Fruit fly (Drosophila melanogaster): Measurements from ENCODE around the gene CG13725.
A peak's percentile ranks its signal among the peaks of the same experiment; 100 is the strongest.

The CG13725 gene

DNA sequence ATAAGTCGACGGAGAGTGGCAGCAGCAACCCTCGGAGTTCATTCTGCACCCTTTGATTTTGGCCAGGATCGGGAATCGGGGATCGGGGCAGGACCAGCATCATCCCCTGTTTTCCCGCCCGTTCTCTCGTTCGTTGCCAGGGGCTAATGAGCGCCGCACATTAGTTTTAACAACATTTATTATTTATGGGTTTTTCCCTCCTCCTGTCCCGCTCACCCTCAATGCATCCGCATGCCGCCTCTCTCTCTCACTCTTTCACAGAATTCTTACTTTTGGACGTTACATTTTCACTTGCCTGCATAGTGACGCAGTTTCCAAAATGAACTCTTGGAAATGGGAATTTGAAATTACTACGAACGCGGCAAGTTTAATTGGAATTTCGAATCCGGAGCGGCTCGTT lies 41.6 kb upstream of the CG13725 start (continued):
- TF ChIP-seq nerfin-1 (tag; optimal IDR thresholded peaks at IDR 0.05), result peak; percentile 89
- TF ChIP-seq nom (GFP tag; optimal IDR thresholded peaks at IDR 0.05), result no peak
- no peak for TF ChIP-seq TFAM (GFP tag; optimal IDR thresholded peaks at IDR 0.05)
- TF ChIP-seq CG12769 (tag; optimal IDR thresholded peaks at IDR 0.05), result no peak
- TF ChIP-seq CG7928 (GFP tag; optimal IDR thresholded peaks at IDR 0.05), result no peak
- TF ChIP-seq chm (GFP tag; IDR thresholded peaks at IDR 0.05), result no peak
- TF ChIP-seq bigmax (GFP tag; optimal IDR thresholded peaks at IDR 0.05), result no peak
- TF ChIP-seq Spps (tag; optimal IDR thresholded peaks at IDR 0.05), result no peak
- TF ChIP-seq disco-r (GFP tag; optimal IDR thresholded peaks at IDR 0.05), result no peak
- TF ChIP-seq Awh (GFP tag; IDR thresholded peaks at IDR 0.05), result peak; percentile 72; the same call in 1 of the 2 replicates
- peak; percentile 51 for TF ChIP-seq gsb-n (tag; optimal IDR thresholded peaks at IDR 0.05)
- no peak for TF ChIP-seq Lhr (GFP tag; optimal IDR thresholded peaks at IDR 0.05)
- TF ChIP-seq CG11504 (tag; optimal IDR thresholded peaks at IDR 0.05), result no peak
- TF ChIP-seq dmrt99B (tag; optimal IDR thresholded peaks at IDR 0.05), result no peak
- TF ChIP-seq en (GFP tag; optimal IDR thresholded peaks at IDR 0.05), result no peak
- TF ChIP-seq HLHmδ (GFP tag; optimal IDR thresholded peaks at IDR 0.05), result no peak
- no peak for TF ChIP-seq CG10147 (GFP tag; optimal IDR thresholded peaks at IDR 0.05)
- TF ChIP-seq sens (GFP tag), result no peak
- no peak for TF ChIP-seq HLH3B (GFP tag; IDR thresholded peaks at IDR 0.05)
- no peak for TF ChIP-seq CG7839 (tag; optimal IDR thresholded peaks at IDR 0.05)
- no peak for TF ChIP-seq CG2712 (tag; optimal IDR thresholded peaks at IDR 0.05)
- peak; percentile 68 for TF ChIP-seq CG1832 (GFP tag; optimal IDR thresholded peaks at IDR 0.05)
- TF ChIP-seq ci (GFP tag; IDR thresholded peaks at IDR 0.05), result no peak
- TF ChIP-seq corto (GFP tag; optimal IDR thresholded peaks at IDR 0.05), result no peak
- no peak for TF ChIP-seq CG33557 (GFP tag; optimal IDR thresholded peaks at IDR 0.05)
- no peak for TF ChIP-seq CG8765 (GFP tag; IDR thresholded peaks at IDR 0.05)
- no peak for TF ChIP-seq Meics (GFP tag; optimal IDR thresholded peaks at IDR 0.05)
- TF ChIP-seq crol (GFP tag; IDR thresholded peaks at IDR 0.05), result peak; percentile 77

- TF ChIP-seq vnd (GFP tag; IDR thresholded peaks at IDR 0.05; ENCODE audit: partially characterized antibody) (0 out of 3 replicates have a peak, but pooled peaks have one; percentile 12), zfh2 (GFP tag; optimal IDR thresholded peaks at IDR 0.05) (no peak), sqz (GFP tag; optimal IDR thresholded peaks at IDR 0.05) (peak; percentile 55), CG4360 (GFP tag; IDR thresholded peaks at IDR 0.05) (peak; percentile 55; the same call in 1 of the 2 replicates), gfzf (GFP tag; optimal IDR thresholded peaks at IDR 0.05) (no peak), CG17612 (GFP tag; IDR thresholded peaks at IDR 0.05) (no peak), CG31224 (GFP tag; IDR thresholded peaks at IDR 0.05) (no peak), CG10979 (tag; optimal IDR thresholded peaks at IDR 0.05) (no peak), tll (GFP tag; optimal IDR thresholded peaks at IDR 0.05) (peak in 1 of 2 experiments; percentile 62), oc (tag; optimal IDR thresholded peaks at IDR 0.05) (peak; percentile 89), tap (tag; optimal IDR thresholded peaks at IDR 0.05) (peak; percentile 50), pros (GFP tag; optimal IDR thresholded peaks at IDR 0.05) (peak; percentile 72), CG13894 (tag; optimal IDR thresholded peaks at IDR 0.05) (peak; percentile 14)
Measured at dm6 chr3L:17364023-17364422, 38.7 kb upstream of the CG13725 start.
